Worm (Caenorhabditis elegans) whole organism, L4/young adult: ENCODE results near the gene eif-3.F.

Source experiments
- dao-5 ChIP-seq: sonication (generic microtip); optimal IDR thresholded peaks from 2 replicates; lab custom pipeline; 2016; ENCODE audit warnings: missing genotype, missing genetic modification characterization, moderate library complexity, missing compliant biosample characterization
- him-1 ChIP-seq: sonication (generic microtip); optimal IDR thresholded peaks from 2 replicates; lab custom pipeline; 2016; ENCODE audit warnings: missing genotype, missing genetic modification reagents, missing genetic modification characterization, missing compliant biosample characterization

ce11 chrII:9372393-9372792 is 41.0 kb downstream of the eif-3.F start, which contains the start of gene C06C3.3:
- TF ChIP-seq him-1 (tag; lab: Kevin White, UChicago) (no peak), dao-5 (tag; lab: Kevin White, UChicago) (no peak)
